Fruit fly (Drosophila melanogaster): ENCODE measurements around the gene CG10359.
A peak's percentile ranks its signal among the peaks of the same experiment; 100 is the strongest.

Gene CG10359

DNA sequence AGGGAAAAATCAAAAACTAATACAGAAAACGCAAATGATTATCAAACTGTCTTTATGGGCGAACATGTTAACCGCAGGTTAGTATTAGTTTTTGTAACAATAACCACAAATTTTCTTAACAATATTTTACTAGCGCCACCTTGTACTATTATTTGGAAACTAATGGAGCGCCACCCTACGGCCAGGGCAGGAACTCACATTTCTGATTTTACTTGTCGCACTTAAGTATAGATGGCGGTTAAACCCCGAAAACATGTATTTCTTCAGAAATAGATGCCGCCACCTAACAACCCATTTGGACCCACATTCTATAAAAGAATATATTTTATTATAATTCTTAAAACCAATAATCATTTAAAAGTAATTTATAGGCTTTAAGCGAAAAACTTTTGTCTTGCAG is 4.4 kb downstream of the CG10359 start (continued):
- TF ChIP-seq exex (tag; optimal IDR thresholded peaks at IDR 0.05): no peak
- TF ChIP-seq ERR (GFP tag; optimal IDR thresholded peaks at IDR 0.05): peak; percentile 30
- peak; percentile 69 for TF ChIP-seq CG12391 (tag; optimal IDR thresholded peaks at IDR 0.05)
- TF ChIP-seq p53 (GFP tag; optimal IDR thresholded peaks at IDR 0.05): peak; percentile 65
- TF ChIP-seq Xrp1 (GFP tag; IDR thresholded peaks at IDR 0.05): 0 out of 2 replicates have a peak, but pooled peaks have one; percentile 30
- 0 out of 2 replicates have a peak, but pooled peaks have one; percentile 27 for TF ChIP-seq E2f2 (GFP tag; IDR thresholded peaks at IDR 0.05)
- TF ChIP-seq CG12236 (GFP tag; optimal IDR thresholded peaks at IDR 0.05): peak; percentile 42
- peak; percentile 78 for TF ChIP-seq ssp (GFP tag; IDR thresholded peaks at IDR 0.05)
- TF ChIP-seq CG12219 (GFP tag; optimal IDR thresholded peaks at IDR 0.05): peak; percentile 28
- peak; percentile 77 for TF ChIP-seq phol (tag; optimal IDR thresholded peaks at IDR 0.05)
- TF ChIP-seq HLH4C (GFP tag; IDR thresholded peaks at IDR 0.05; ENCODE audit: partially characterized antibody): 0 out of 3 replicates have a peak, but pooled peaks have one; percentile 37
- TF ChIP-seq Myb (GFP tag; optimal IDR thresholded peaks at IDR 0.05): peak; percentile 62
- peak; percentile 41 for TF ChIP-seq trh (GFP tag; optimal IDR thresholded peaks at IDR 0.05)
- TF ChIP-seq CG15479 (GFP tag; optimal IDR thresholded peaks at IDR 0.05): no peak
- TF ChIP-seq chinmo (GFP tag; IDR thresholded peaks at IDR 0.05; ENCODE audit: partially characterized antibody): no peak
- TF ChIP-seq rib (GFP tag; IDR thresholded peaks at IDR 0.05): no peak
- peak; percentile 62 for TF ChIP-seq Usf (GFP tag; optimal IDR thresholded peaks at IDR 0.05)
- peak; percentile 38 for TF ChIP-seq CG12299 (tag; optimal IDR thresholded peaks at IDR 0.05)
- TF ChIP-seq mam (GFP tag; optimal IDR thresholded peaks at IDR 0.05): peak; percentile 67
- no peak for TF ChIP-seq sqz (GFP tag; optimal IDR thresholded peaks at IDR 0.05)
- TF ChIP-seq chm (GFP tag; IDR thresholded peaks at IDR 0.05): 0 out of 2 replicates have a peak, but pooled peaks have one; percentile 53
- peak; percentile 53 for TF ChIP-seq tx (GFP tag; optimal IDR thresholded peaks at IDR 0.05)
- TF ChIP-seq Dbx (GFP tag; IDR thresholded peaks at IDR 0.05): peak; percentile 92
- peak; percentile 61 for TF ChIP-seq shn (GFP tag; optimal IDR thresholded peaks at IDR 0.05)
- no peak for TF ChIP-seq gfzf (GFP tag; optimal IDR thresholded peaks at IDR 0.05)
- TF ChIP-seq kni (GFP tag; optimal IDR thresholded peaks at IDR 0.05): no peak
- TF ChIP-seq Mad (GFP tag; optimal IDR thresholded peaks at IDR 0.05): peak; percentile 83
- TF ChIP-seq CG17829 (tag; optimal IDR thresholded peaks at IDR 0.05): peak; percentile 88
- no peak for TF ChIP-seq toy (GFP tag; IDR thresholded peaks at IDR 0.05)
- no peak for TF ChIP-seq hkb (optimal IDR thresholded peaks at IDR 0.05)
- peak; percentile 59 for TF ChIP-seq hkb (GFP tag; IDR thresholded peaks at IDR 0.05)
- peak; percentile 71 for TF ChIP-seq Side (GFP tag; optimal IDR thresholded peaks at IDR 0.05)
- TF ChIP-seq HLH3B (GFP tag; IDR thresholded peaks at IDR 0.05): peak; percentile 68
- TF ChIP-seq CG8388 (GFP tag; optimal IDR thresholded peaks at IDR 0.05): peak; percentile 26
- peak; percentile 45 for TF ChIP-seq cato (GFP tag; optimal IDR thresholded peaks at IDR 0.05; ENCODE audit: borderline replicate concordance)
- TF ChIP-seq CG10543 (GFP tag; optimal IDR thresholded peaks at IDR 0.05): peak; percentile 57
- TF ChIP-seq CG3281 (GFP tag; optimal IDR thresholded peaks at IDR 0.05): peak; percentile 31
- no peak for TF ChIP-seq fd64A (GFP tag; optimal IDR thresholded peaks at IDR 0.05)
- 0 out of 2 replicates have a peak, but pooled peaks have one; percentile 17 for TF ChIP-seq stc (GFP tag; IDR thresholded peaks at IDR 0.05)
- peak; percentile 73 for TF ChIP-seq croc (GFP tag; conservative IDR thresholded peaks at IDR 0.05)
- peak; percentile 73 for TF ChIP-seq CG1024 (GFP tag; IDR thresholded peaks at IDR 0.05)
- peak; percentile 41 for TF ChIP-seq mirr (GFP tag; optimal IDR thresholded peaks at IDR 0.05)
- no peak for TF ChIP-seq Abd-B (GFP tag; optimal IDR thresholded peaks at IDR 0.05)
- TF ChIP-seq bsh (GFP tag; optimal IDR thresholded peaks at IDR 0.05): peak in 1 of 2 experiments; percentile 75
- TF ChIP-seq CG2202 (tag; optimal IDR thresholded peaks at IDR 0.05): peak; percentile 11
- TF ChIP-seq lilli (GFP tag; optimal IDR thresholded peaks at IDR 0.05): peak; percentile 89
- peak; percentile 76 for TF ChIP-seq caup (GFP tag; optimal IDR thresholded peaks at IDR 0.05; ENCODE audit: severe bottlenecking)
- peak; percentile 18 for TF ChIP-seq CG10431 (GFP tag; optimal IDR thresholded peaks at IDR 0.05)
- TF ChIP-seq Hr78 (GFP tag; optimal IDR thresholded peaks at IDR 0.05): no peak
- no peak for TF ChIP-seq Hr39 (optimal IDR thresholded peaks at IDR 0.05)
- TF ChIP-seq B-H2 (GFP tag; optimal IDR thresholded peaks at IDR 0.05): peak; percentile 75
